Fruit fly (Drosophila melanogaster): ENCODE measurements around the gene CG14785.

Gene CG14785

dm6 chrX:1482840-1483518 is 26.1 kb upstream of the CG14785 start, which contains the start of the genes sta and inc (continued):
- peak; percentile 80 for TF ChIP-seq Rfx (GFP tag; IDR thresholded peaks at IDR 0.05)
- peak; percentile 89 for TF ChIP-seq CG15514 (GFP tag; optimal IDR thresholded peaks at IDR 0.05)
- TF ChIP-seq CG2129 (GFP tag; IDR thresholded peaks at IDR 0.05; ENCODE audit: partially characterized antibody) = no peak
- TF ChIP-seq disco-r (GFP tag; optimal IDR thresholded peaks at IDR 0.05) = no peak
- no peak for TF ChIP-seq dimm (GFP tag; IDR thresholded peaks at IDR 0.05)
- TF ChIP-seq gfzf (GFP tag; optimal IDR thresholded peaks at IDR 0.05) = peak; percentile 98
- TF ChIP-seq pho (GFP tag; optimal IDR thresholded peaks at IDR 0.05) = peak; percentile 42
- TF ChIP-seq ind (GFP tag; optimal IDR thresholded peaks at IDR 0.05) = peak; percentile 2
- no peak for TF ChIP-seq pan (optimal IDR thresholded peaks at IDR 0.05)
- peak in 1 of 2 experiments; percentile 42 for TF ChIP-seq pan (GFP tag; optimal IDR thresholded peaks at IDR 0.05 in 1 of 2, IDR thresholded peaks at IDR 0.05 in 1 of 2)
- 0 out of 3 replicates have a peak, but pooled peaks have one; percentile 48 for TF ChIP-seq Mrtf (GFP tag; IDR thresholded peaks at IDR 0.05)
- TF ChIP-seq Hmx (GFP tag; optimal IDR thresholded peaks at IDR 0.05) = no peak
- TF ChIP-seq CG11695 (GFP tag; IDR thresholded peaks at IDR 0.05) = no peak; the same call in 2 of the 3 replicates
- peak; percentile 42 for TF ChIP-seq vfl (GFP tag; optimal IDR thresholded peaks at IDR 0.05)
- peak; percentile 22 for TF ChIP-seq CG13424 (tag; optimal IDR thresholded peaks at IDR 0.05)
- no peak for TF ChIP-seq pnt (GFP tag; optimal IDR thresholded peaks at IDR 0.05)
- peak; percentile 81 for TF ChIP-seq mirr (GFP tag; optimal IDR thresholded peaks at IDR 0.05)
- no peak for TF ChIP-seq Abd-B (GFP tag; optimal IDR thresholded peaks at IDR 0.05)
- peak; percentile 44 for TF ChIP-seq CG30403 (GFP tag; optimal IDR thresholded peaks at IDR 0.05)
- peak; percentile 8 for TF ChIP-seq Dip3 (GFP tag; optimal IDR thresholded peaks at IDR 0.05)
- no peak for TF ChIP-seq Sox102F (GFP tag; optimal IDR thresholded peaks at IDR 0.05)
- TF ChIP-seq CG18599 (GFP tag; optimal IDR thresholded peaks at IDR 0.05) = peak; percentile 80
- peak; percentile 64; the same call in 2 of the 4 replicates for TF ChIP-seq Dll (GFP tag; IDR thresholded peaks at IDR 0.05; ENCODE audit: partially characterized antibody)
- TF ChIP-seq CG12299 (tag; optimal IDR thresholded peaks at IDR 0.05) = peak; percentile 66
- peak; percentile 37 for TF ChIP-seq ac (GFP tag; optimal IDR thresholded peaks at IDR 0.05)
- no peak for TF ChIP-seq CG8478 (optimal IDR thresholded peaks at IDR 0.05)
- TF ChIP-seq CG18262 (tag; optimal IDR thresholded peaks at IDR 0.05) = peak; percentile 63
- TF ChIP-seq CG31365 (tag; optimal IDR thresholded peaks at IDR 0.05) = peak; percentile 73
- TF ChIP-seq CG12104 (GFP tag; optimal IDR thresholded peaks at IDR 0.05) = peak; percentile 61
- peak; percentile 22; the same call in 1 of the 4 replicates for TF ChIP-seq Gug (GFP tag; IDR thresholded peaks at IDR 0.05)
- peak; percentile 66 for TF ChIP-seq CG2202 (tag; optimal IDR thresholded peaks at IDR 0.05)
- no peak for TF ChIP-seq sima (GFP tag; optimal IDR thresholded peaks at IDR 0.05)
- TF ChIP-seq crol (GFP tag; IDR thresholded peaks at IDR 0.05) = no peak
- peak; percentile 17 for TF ChIP-seq twi (tag; optimal IDR thresholded peaks at IDR 0.05)
- peak; percentile 92 for TF ChIP-seq Lhr (GFP tag; optimal IDR thresholded peaks at IDR 0.05)
- TF ChIP-seq NC2α (GFP tag; optimal IDR thresholded peaks at IDR 0.05) = peak; percentile 17
- TF ChIP-seq ERR (GFP tag; optimal IDR thresholded peaks at IDR 0.05) = no peak
- TF ChIP-seq en (GFP tag; optimal IDR thresholded peaks at IDR 0.05) = no peak
- TF ChIP-seq Spps (tag; optimal IDR thresholded peaks at IDR 0.05) = no peak
- peak; percentile 37 for TF ChIP-seq Hsf (GFP tag; optimal IDR thresholded peaks at IDR 0.05)
- peak; percentile 86 for TF ChIP-seq CG6813 (GFP tag; optimal IDR thresholded peaks at IDR 0.05)
- TF ChIP-seq CG6791 (GFP tag; IDR thresholded peaks at IDR 0.05; ENCODE audit: partially characterized antibody) = peak; percentile 61; the same call in 2 of the 3 replicates
- TF ChIP-seq esg (GFP tag; conservative IDR thresholded peaks at IDR 0.05) = no peak
- no peak; the same call in 1 of the 2 replicates for TF ChIP-seq CG11085 (GFP tag; IDR thresholded peaks at IDR 0.05)
- TF ChIP-seq Usf (GFP tag; optimal IDR thresholded peaks at IDR 0.05) = no peak
- TF ChIP-seq ATbp (GFP tag; optimal IDR thresholded peaks at IDR 0.05) = peak; percentile 71
- peak; percentile 72 for TF ChIP-seq ewg (GFP tag; optimal IDR thresholded peaks at IDR 0.05)
- 0 out of 2 replicates have a peak, but pooled peaks have one; percentile 5 for TF ChIP-seq H2.0 (GFP tag; IDR thresholded peaks at IDR 0.05)
- TF ChIP-seq Dek (tag; optimal IDR thresholded peaks at IDR 0.05) = peak; percentile 50
- TF ChIP-seq ro (GFP tag; IDR thresholded peaks at IDR 0.05) = no peak

Data from whole organism, embryonic.